Fruit fly (Drosophila melanogaster) whole organism, embryonic: Measurements from ENCODE around the gene CG32195.

Experiments
- Bgb ChIP-seq: fragments of 200-800 bp; sonication (Bioruptor generic); IDR thresholded peaks from 2 replicates; pipeline ENCODE4 v1.3.6; 2022; ENCODE audit warnings: missing biosample characterization, missing genetic modification characterization; ENCODE audit not compliant: partially characterized antibody
- C15 ChIP-seq: fragments of 200-800 bp; sonication (Bioruptor generic); IDR thresholded peaks from 3 replicates; pipeline ENCODE4 v1.3.6; 2022; ENCODE audit warnings: missing biosample characterization, missing genetic modification characterization
- CG12219 ChIP-seq: fragments of 200-800 bp; sonication (Bioruptor generic); optimal IDR thresholded peaks from 3 replicates; lab custom pipeline; 2018; ENCODE audit warnings: missing biosample characterization, mild to moderate bottlenecking, missing genetic modification characterization
- CG12769 ChIP-seq: fragments of 200-800 bp; sonication (Bioruptor generic); optimal IDR thresholded peaks from 2 replicates; lab custom pipeline; 2019; ENCODE audit warnings: missing biosample characterization, mild to moderate bottlenecking, missing genetic modification characterization, moderate library complexity
- CG15514 ChIP-seq: fragments of 200-800 bp; sonication (Bioruptor generic); optimal IDR thresholded peaks from 3 replicates; lab custom pipeline; 2017; ENCODE audit warnings: missing biosample characterization, missing genetic modification characterization, mild to moderate bottlenecking, moderate library complexity, missing genetic modification reagents
- CG15696 ChIP-seq: fragments of 200-800 bp; sonication (Bioruptor generic); optimal IDR thresholded peaks from 2 replicates; lab custom pipeline; 2019; ENCODE audit warnings: missing biosample characterization, mild to moderate bottlenecking, missing genetic modification characterization, moderate library complexity
- CG31388 ChIP-seq: fragments of 200-800 bp; sonication (Bioruptor generic); optimal IDR thresholded peaks from 2 replicates; lab custom pipeline; 2016; ENCODE audit warnings: missing biosample characterization, missing genetic modification characterization
- CG6689 ChIP-seq: fragments of 200-800 bp; sonication (Bioruptor generic); IDR thresholded peaks from 2 replicates; pipeline ENCODE4 v1.3.6; 2022; ENCODE audit warnings: missing biosample characterization, missing genetic modification characterization
- CG8478 ChIP-seq: fragments of >200 bp; optimal IDR thresholded peaks from 2 replicates; lab custom pipeline; 2018
- CG9727 ChIP-seq: fragments of 200-800 bp; sonication (Bioruptor generic); optimal IDR thresholded peaks from 3 replicates; lab custom pipeline; 2017; ENCODE audit warnings: missing biosample characterization, mild to moderate bottlenecking, missing genetic modification characterization
- CkIIα-i1 ChIP-seq: fragments of 200-800 bp; sonication (Bioruptor generic); IDR thresholded peaks from 2 replicates; pipeline ENCODE4 v1.3.6; 2022; ENCODE audit warnings: missing biosample characterization, missing genetic modification characterization
- CoRest ChIP-seq: fragments of 200-800 bp; sonication (Bioruptor generic); optimal IDR thresholded peaks from 3 replicates; lab custom pipeline; 2018; ENCODE audit warnings: missing biosample characterization, mild to moderate bottlenecking, missing genetic modification characterization, moderate library complexity
- Doc2 ChIP-seq: fragments of 200-800 bp; sonication (Bioruptor generic); IDR thresholded peaks from 2 replicates; pipeline ENCODE4 v1.3.6; 2022; ENCODE audit warnings: missing biosample characterization, missing genetic modification characterization
- HLHmδ ChIP-seq: fragments of 200-800 bp; sonication (Bioruptor generic); optimal IDR thresholded peaks from 2 replicates; lab custom pipeline; 2018; ENCODE audit warnings: missing biosample characterization, mild to moderate bottlenecking, missing genetic modification characterization, moderate library complexity
- NfI ChIP-seq: fragments of 200-800 bp; sonication (Bioruptor generic); optimal IDR thresholded peaks from 3 replicates; lab custom pipeline; 2018; ENCODE audit warnings: missing biosample characterization, mild to moderate bottlenecking, missing genetic modification characterization, moderate library complexity
- Oaz ChIP-seq: fragments of 200-800 bp; sonication (Bioruptor generic); IDR thresholded peaks from 2 replicates; pipeline ENCODE4 v1.3.6; 2022; ENCODE audit warnings: missing biosample characterization, missing genetic modification characterization
- Spps ChIP-seq: fragments of 200-800 bp; sonication (Bioruptor generic); optimal IDR thresholded peaks from 2 replicates; lab custom pipeline; 2018; ENCODE audit warnings: missing biosample characterization, mild to moderate bottlenecking, missing genetic modification characterization
- Sry-β ChIP-seq: fragments of 200-800 bp; sonication (Bioruptor generic); optimal IDR thresholded peaks from 2 replicates; lab custom pipeline; 2018; ENCODE audit warnings: missing biosample characterization, mild to moderate bottlenecking, missing genetic modification characterization, moderate library complexity
- Trl ChIP-seq, 3 experiments: fragments of >200 bp in 2 of 3; fragments of 200-800 bp in 1 of 3; sonication (Bioruptor generic) in 1 of 3; optimal IDR thresholded peaks; 2 replicates in 1 of 3; 3 replicates in 2 of 3; lab custom pipeline; 2016 to 2017; ENCODE audit warnings: missing biosample characterization in 1 of 3, missing genetic modification characterization in 1 of 3
- bsh ChIP-seq, 2 experiments: fragments of 200-800 bp; sonication (Bioruptor generic); optimal IDR thresholded peaks; 2 replicates each; lab custom pipeline; 2017 to 2018; ENCODE audit warnings: mild to moderate bottlenecking in 2 of 2, missing biosample characterization in 2 of 2, missing genetic modification characterization in 2 of 2, moderate library complexity in 1 of 2
- crc ChIP-seq: fragments of 200-800 bp; sonication (Bioruptor generic); optimal IDR thresholded peaks from 2 replicates; lab custom pipeline; 2016; ENCODE audit warnings: missing biosample characterization, missing genetic modification characterization
- fu2 ChIP-seq: fragments of 200-800 bp; sonication (Bioruptor generic); optimal IDR thresholded peaks from 2 replicates; lab custom pipeline; 2016; ENCODE audit warnings: missing biosample characterization, missing genetic modification characterization
- gro ChIP-seq: fragments of 200-800 bp; sonication (Bioruptor generic); optimal IDR thresholded peaks from 2 replicates; lab custom pipeline; 2016; ENCODE audit warnings: missing biosample characterization, missing genetic modification characterization
- mam ChIP-seq: fragments of 200-800 bp; sonication (Bioruptor generic); optimal IDR thresholded peaks from 3 replicates; lab custom pipeline; 2016; ENCODE audit warnings: missing biosample characterization, missing genetic modification characterization
- nom ChIP-seq: fragments of 200-800 bp; sonication (Bioruptor generic); optimal IDR thresholded peaks from 2 replicates; lab custom pipeline; 2017; ENCODE audit warnings: missing biosample characterization, missing genetic modification characterization, mild to moderate bottlenecking, moderate library complexity, missing genetic modification reagents
- p53 ChIP-seq: fragments of 200-800 bp; sonication (Bioruptor generic); optimal IDR thresholded peaks from 2 replicates; lab custom pipeline; 2016; ENCODE audit warnings: missing biosample characterization, missing genetic modification characterization
- pan ChIP-seq, 4 experiments: fragments of >200 bp in 3 of 4; fragments of 200-800 bp in 1 of 4; sonication (Bioruptor generic) in 1 of 4; optimal IDR thresholded peaks in 3 of 4; IDR thresholded peaks in 1 of 4; 2 replicates each; pipeline versions ENCODE4 v1.3.6 to Lab custom; 2017 to 2022; ENCODE audit warnings: missing biosample characterization in 2 of 4, missing genetic modification characterization in 2 of 4, mixed read lengths in 1 of 4
- sens ChIP-seq: fragments of 200-800 bp; sonication (Bioruptor generic); peaks from one replicate; lab custom pipeline; 2016; ENCODE audit warnings: missing biosample characterization, missing genetic modification characterization
- sqz ChIP-seq: fragments of 200-800 bp; sonication (Bioruptor generic); optimal IDR thresholded peaks from 3 replicates; lab custom pipeline; 2018; ENCODE audit warnings: missing biosample characterization, mild to moderate bottlenecking, missing genetic modification characterization

CG32195 gene

dm6 chr3L:18064632-18065482 is 47.9 kb upstream of the CG32195 start, which contains the start of gene Eip75B (continued):
- TF ChIP-seq CoRest (peak; percentile 18), CG6689 (GFP tag; lab: Robert Waterston, UW) (peak; percentile 48), Bgb (GFP tag; lab: Robert Waterston, UW) (no peak)

dm6 chr3L:18070050-18070449 is 42.7 kb upstream of the CG32195 start, which contains the start of gene CG44006:
TSS of gene CG44006 (minus strand) at chr3L:18070150.
- TF ChIP-seq gro (GFP tag; lab: Kevin White, UChicago) (no peak), CG15514 (GFP tag; lab: Kevin White, UChicago) (no peak), Oaz (GFP tag; lab: Robert Waterston, UW) (no peak), nom (peak; percentile 4), Trl (optimal IDR thresholded peaks at IDR 0.05; lab: Kevin White, UChicago) (peak in 1 of 2 experiments; percentile 7), Trl (GFP tag; optimal IDR thresholded peaks at IDR 0.05; lab: Kevin White, UChicago) (no peak), crc (GFP tag; lab: Kevin White, UChicago) (no peak), Sry-β (GFP tag; lab: Kevin White, UChicago) (no peak)

- TF ChIP-seq CkIIα-i1, result no peak
Measured at dm6 chr3L:18072023-18072422, 40.7 kb upstream of the CG32195 start, which contains the start of gene CG44005. TSS of gene CG44005 (minus strand) at chr3L:18072123.

dm6 chr3L:18073559-18074134 is 39.1 kb upstream of the CG32195 start, which contains the start of gene CG44004:
TSS of gene CG44004 (minus strand) at chr3L:18073863.
- no peak for TF ChIP-seq HLHmδ (GFP tag; lab: Kevin White, UChicago)
- TF ChIP-seq CG31388 (GFP tag; lab: Kevin White, UChicago), result no peak
- no peak for TF ChIP-seq CG9727 (GFP tag; lab: Kevin White, UChicago)
- no peak for TF ChIP-seq CG15696
- TF ChIP-seq nom, result peak; percentile 66
- TF ChIP-seq C15, result no peak
- no peak for TF ChIP-seq sqz (GFP tag; lab: Kevin White, UChicago)
- no peak for TF ChIP-seq CG12769 (tag; lab: Kevin White, UChicago)
- no peak for TF ChIP-seq CG12219 (GFP tag; lab: Kevin White, UChicago)
- no peak for TF ChIP-seq CG8478 (lab: Kevin White, UChicago)
- no peak for TF ChIP-seq fu2 (GFP tag; lab: Kevin White, UChicago)
- peak; percentile 11 for TF ChIP-seq sens
- no peak for TF ChIP-seq Spps (tag; lab: Kevin White, UChicago)

DNA sequence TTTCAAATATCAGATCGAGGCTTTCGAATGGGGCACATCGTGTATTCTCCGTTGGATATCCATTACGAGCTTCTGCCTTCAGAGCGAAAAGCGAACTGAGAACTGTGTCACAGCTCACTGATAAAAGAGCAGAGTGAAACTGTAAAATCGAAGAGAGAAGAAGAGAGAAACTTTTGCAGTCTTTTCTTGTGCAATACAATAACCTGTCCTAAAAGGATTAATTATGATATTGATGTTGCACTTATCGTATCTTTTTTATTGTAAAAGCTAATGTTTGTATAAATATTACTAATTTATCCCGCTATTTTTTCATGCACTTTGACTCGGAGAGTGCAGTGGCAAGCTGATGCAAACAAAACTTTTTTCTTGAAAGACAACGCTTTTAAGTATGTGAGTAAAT is 37.8 kb upstream of the CG32195 start:
- TF ChIP-seq Doc2 (GFP tag; lab: Robert Waterston, UW), result no peak
- TF ChIP-seq mam (GFP tag; lab: Kevin White, UChicago), result no peak
- TF ChIP-seq Trl (optimal IDR thresholded peaks at IDR 0.05; lab: Kevin White, UChicago), result peak in 1 of 2 experiments; percentile 3
- TF ChIP-seq Trl (GFP tag; optimal IDR thresholded peaks at IDR 0.05; lab: Kevin White, UChicago), result no peak
- no peak for TF ChIP-seq NfI (GFP tag; lab: Kevin White, UChicago)
- peak in 1 of 2 experiments; percentile 14 for TF ChIP-seq bsh (GFP tag; optimal IDR thresholded peaks at IDR 0.05; lab: Kevin White, UChicago)
- peak; percentile 33 for TF ChIP-seq nom

- no peak for TF ChIP-seq pan (optimal IDR thresholded peaks at IDR 0.05; lab: Kevin White, UChicago)
- TF ChIP-seq pan (GFP tag; optimal IDR thresholded peaks at IDR 0.05 in 1 of 2, IDR thresholded peaks at IDR 0.05 in 1 of 2), result no peak
- no peak for TF ChIP-seq p53
Measured at dm6 chr3L:18075853-18076252, 36.9 kb upstream of the CG32195 start.
